Fruit fly (Drosophila melanogaster): ENCODE measurements around the gene CG13078.

Gene CG13078

DNA sequence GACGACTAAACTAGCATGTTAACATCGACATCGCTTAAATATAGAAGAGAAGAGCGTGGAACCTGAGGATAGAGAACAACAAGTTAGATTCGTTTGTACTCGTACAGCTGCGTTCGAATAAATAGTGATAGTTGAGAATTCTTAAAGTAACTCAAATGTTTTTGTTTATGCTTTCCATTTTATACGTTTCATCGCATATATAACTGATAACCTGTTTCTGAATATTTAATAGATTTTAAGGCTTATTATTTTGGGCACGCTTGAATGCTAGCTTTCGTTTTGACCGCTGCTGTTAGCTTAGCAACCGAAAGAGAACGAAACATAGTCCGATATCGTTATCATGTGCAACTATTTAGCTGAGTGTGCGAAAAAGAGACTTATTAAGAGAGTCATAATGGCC lies 35.4 kb upstream of the CG13078 start (continued):
- TF ChIP-seq kni (GFP tag; optimal IDR thresholded peaks at IDR 0.05) (no peak), Adf1 (GFP tag; IDR thresholded peaks at IDR 0.05) (peak; percentile 90), grau (tag; optimal IDR thresholded peaks at IDR 0.05) (peak; percentile 96), gsb (GFP tag; IDR thresholded peaks at IDR 0.05) (peak; percentile 97), CG7556 (GFP tag; optimal IDR thresholded peaks at IDR 0.05) (peak; percentile 95), Dfd (GFP tag; optimal IDR thresholded peaks at IDR 0.05) (peak in 1 of 2 experiments; percentile 29), CG8388 (GFP tag; optimal IDR thresholded peaks at IDR 0.05) (peak; percentile 81), inv (GFP tag; IDR thresholded peaks at IDR 0.05; ENCODE audit: partially characterized antibody) (no peak), CG16815 (GFP tag; optimal IDR thresholded peaks at IDR 0.05) (peak; percentile 85), BEAF-32 (GFP tag; optimal IDR thresholded peaks at IDR 0.05) (peak; percentile 3), Elba2 (GFP tag; optimal IDR thresholded peaks at IDR 0.05) (no peak), en (GFP tag; optimal IDR thresholded peaks at IDR 0.05) (peak; percentile 26), odd (GFP tag; optimal IDR thresholded peaks at IDR 0.05) (peak; percentile 92), pfk (GFP tag; optimal IDR thresholded peaks at IDR 0.05) (peak; percentile 14), danr (GFP tag; IDR thresholded peaks at IDR 0.05) (peak; percentile 93), chn (GFP tag; optimal IDR thresholded peaks at IDR 0.05) (peak; percentile 89), Aef1 (GFP tag; IDR thresholded peaks at IDR 0.05) (peak; percentile 96), CkIIα-i1 (GFP tag; IDR thresholded peaks at IDR 0.05) (peak; percentile 83), CG11695 (GFP tag; IDR thresholded peaks at IDR 0.05) (peak; percentile 97), CG12071 (GFP tag; optimal IDR thresholded peaks at IDR 0.05) (peak; percentile 96), mld (GFP tag; IDR thresholded peaks at IDR 0.05; ENCODE audit: partially characterized antibody) (no peak), GATAe (GFP tag; conservative IDR thresholded peaks at IDR 0.05) (peak; percentile 95), Chrac-16 (GFP tag; optimal IDR thresholded peaks at IDR 0.05) (peak; percentile 91), CG4328 (GFP tag; optimal IDR thresholded peaks at IDR 0.05) (peak; percentile 67), CG10565 (GFP tag; optimal IDR thresholded peaks at IDR 0.05) (peak; percentile 51), CG12219 (GFP tag; optimal IDR thresholded peaks at IDR 0.05) (peak; percentile 93), sim (GFP tag; IDR thresholded peaks at IDR 0.05) (peak; percentile 55; the same call in 1 of the 2 replicates), fd3F (GFP tag; optimal IDR thresholded peaks at IDR 0.05) (peak; percentile 97), sd (tag; optimal IDR thresholded peaks at IDR 0.05) (peak; percentile 94), CG18619 (GFP tag; optimal IDR thresholded peaks at IDR 0.05) (peak; percentile 95), Xbp1 (GFP tag; optimal IDR thresholded peaks at IDR 0.05) (peak; percentile 92), klu (GFP tag; IDR thresholded peaks at IDR 0.05) (peak; percentile 90), ind (GFP tag; optimal IDR thresholded peaks at IDR 0.05) (peak; percentile 96), CTCF (GFP tag; optimal IDR thresholded peaks at IDR 0.05) (peak; percentile 45), CG34376 (GFP tag; optimal IDR thresholded peaks at IDR 0.05) (peak; percentile 98), dm (GFP tag; optimal IDR thresholded peaks at IDR 0.05) (peak; percentile 85), ttk (GFP tag; IDR thresholded peaks at IDR 0.05) (peak; percentile 84), CG32772 (GFP tag; IDR thresholded peaks at IDR 0.05) (peak; percentile 93), CG17186 (GFP tag; optimal IDR thresholded peaks at IDR 0.05) (no peak), Tbp (GFP tag; optimal IDR thresholded peaks at IDR 0.05) (no peak), D19B (GFP tag; optimal IDR thresholded peaks at IDR 0.05) (peak; percentile 93), Max (GFP tag; optimal IDR thresholded peaks at IDR 0.05) (peak; percentile 94), ac (GFP tag; optimal IDR thresholded peaks at IDR 0.05) (peak; percentile 23), toy (GFP tag; IDR thresholded peaks at IDR 0.05) (peak; percentile 92), Blimp-1 (GFP tag; optimal IDR thresholded peaks at IDR 0.05) (peak; percentile 82), D19A (tag; optimal IDR thresholded peaks at IDR 0.05) (peak; percentile 84), Six4 (GFP tag; optimal IDR thresholded peaks at IDR 0.05) (peak; percentile 84), CG3163 (GFP tag; optimal IDR thresholded peaks at IDR 0.05) (peak; percentile 97), CG4854 (GFP tag; optimal IDR thresholded peaks at IDR 0.05) (peak; percentile 94), CG2889 (GFP tag; IDR thresholded peaks at IDR 0.05) (peak; percentile 94), CG6272 (GFP tag; IDR thresholded peaks at IDR 0.05) (peak; percentile 92), CG4820 (GFP tag; optimal IDR thresholded peaks at IDR 0.05) (peak; percentile 89)
